Worm (Caenorhabditis elegans): ENCODE results near the gene ubh-4.

Gene ubh-4

ce11 chrII:8037863-8038262, 1.5 kb downstream of the ubh-4 start, which contains the start of gene C08B11.9:
C08B11.9 (minus strand) TSS chrII:8038169.
- TF ChIP-seq nhr-237 (tag; optimal IDR thresholded peaks at IDR 0.05) (no peak), lin-39 (tag; optimal IDR thresholded peaks at IDR 0.05) (no peak), fkh-10 (GFP tag; optimal IDR thresholded peaks at IDR 0.05) (no peak), nhr-77 (tag; optimal IDR thresholded peaks at IDR 0.05) (no peak), tbx-2 (tag; optimal IDR thresholded peaks at IDR 0.05) (no peak), aly-2 (tag; optimal IDR thresholded peaks at IDR 0.05) (no peak), fkh-2 (tag; optimal IDR thresholded peaks at IDR 0.05) (no peak), pha-4 (tag; optimal IDR thresholded peaks at IDR 0.05) (no peak), nfya-1 (tag; optimal IDR thresholded peaks at IDR 0.05; ENCODE audit: insufficient read depth) (no peak), nhr-43 (tag; optimal IDR thresholded peaks at IDR 0.05; ENCODE audit: poor library complexity, severe bottlenecking) (no peak), nhr-67 (tag; optimal IDR thresholded peaks at IDR 0.05) (no peak), ceh-82 (tag; optimal IDR thresholded peaks at IDR 0.05) (no peak), nhr-12 (tag; optimal IDR thresholded peaks at IDR 0.05) (no peak), unc-62 (GFP tag; optimal IDR thresholded peaks at IDR 0.05) (no peak)

- no peak for TF ChIP-seq mml-1 (tag; optimal IDR thresholded peaks at IDR 0.05)
- TF ChIP-seq sea-2 (GFP tag; optimal IDR thresholded peaks at IDR 0.05), result no peak
- TF ChIP-seq nhr-237 (tag; optimal IDR thresholded peaks at IDR 0.05), result no peak
Observed at ce11 chrII:8037246-8037645, 2.2 kb downstream of the ubh-4 start, which contains the start of gene arp-6. arp-6 (minus strand) TSS chrII:8037346.

ce11 chrII:8035667-8036066, 3.7 kb downstream of the ubh-4 start, which contains the start of gene sap-49:
sap-49 (minus strand) TSS chrII:8035767.
- no peak for TF ChIP-seq nhr-23 (tag; optimal IDR thresholded peaks at IDR 0.05)

ce11 chrII:8034617-8035016, 4.8 kb downstream of the ubh-4 start:
- TF ChIP-seq jun-1 (tag; optimal IDR thresholded peaks at IDR 0.05) (no peak), ceh-82 (tag; optimal IDR thresholded peaks at IDR 0.05) (no peak), nhr-25 (tag; optimal IDR thresholded peaks at IDR 0.05) (no peak), nhr-28 (tag; optimal IDR thresholded peaks at IDR 0.05) (no peak), eor-1 (tag; optimal IDR thresholded peaks at IDR 0.05) (no peak), fkh-2 (tag; optimal IDR thresholded peaks at IDR 0.05) (no peak), R02D3.7 (tag; optimal IDR thresholded peaks at IDR 0.05) (no peak), ztf-11 (tag; optimal IDR thresholded peaks at IDR 0.05) (no peak), nhr-23 (tag; optimal IDR thresholded peaks at IDR 0.05) (no peak), egl-5 (tag; optimal IDR thresholded peaks at IDR 0.05) (no peak), lin-15B (tag; optimal IDR thresholded peaks at IDR 0.05) (no peak), mml-1 (tag; optimal IDR thresholded peaks at IDR 0.05) (no peak), hmg-11 (tag; optimal IDR thresholded peaks at IDR 0.05) (no peak), ztf-4 (tag; optimal IDR thresholded peaks at IDR 0.05) (no peak), snpc-4 (tag; optimal IDR thresholded peaks at IDR 0.05) (no peak), nhr-237 (tag; optimal IDR thresholded peaks at IDR 0.05) (no peak), ceh-16 (tag; optimal IDR thresholded peaks at IDR 0.05) (no peak), mdl-1 (tag; optimal IDR thresholded peaks at IDR 0.05) (no peak), elt-3 (tag; optimal IDR thresholded peaks at IDR 0.05) (no peak), unc-62 (GFP tag; optimal IDR thresholded peaks at IDR 0.05) (no peak)

- TF ChIP-seq ztf-11 (tag; optimal IDR thresholded peaks at IDR 0.05) (no peak), elt-2 (tag; optimal IDR thresholded peaks at IDR 0.05) (peak; percentile 52)
Observed at ce11 chrII:8034008-8034407, 5.4 kb downstream of the ubh-4 start.

- TF ChIP-seq eor-1 (tag; optimal IDR thresholded peaks at IDR 0.05) (no peak), ceh-16 (tag; optimal IDR thresholded peaks at IDR 0.05) (no peak), elt-2 (tag; optimal IDR thresholded peaks at IDR 0.05) (peak; percentile 87), ceh-82 (tag; optimal IDR thresholded peaks at IDR 0.05) (no peak), pqm-1 (tag; optimal IDR thresholded peaks at IDR 0.05) (peak; percentile 62), nhr-12 (tag; optimal IDR thresholded peaks at IDR 0.05) (no peak)
Observed at ce11 chrII:8032657-8033056, 6.7 kb downstream of the ubh-4 start, which contains the start of gene nrf-6. nrf-6 (minus strand) TSS chrII:8032708.
